Fruit fly (Drosophila melanogaster) whole organism, embryonic: ENCODE data around the gene CG12659.
A peak's percentile ranks its signal among the peaks of the same experiment; 100 is the strongest.

Experiments used
- Atf3 ChIP-seq: fragments of 200-800 bp; sonication (Bioruptor generic); optimal IDR thresholded peaks from 3 replicates; lab custom pipeline; 2016; ENCODE audit warnings: missing biosample characterization, missing genetic modification characterization
- BEAF-32 ChIP-seq: fragments of 200-800 bp; sonication (Bioruptor generic); optimal IDR thresholded peaks from 3 replicates; lab custom pipeline; 2017; ENCODE audit warnings: missing biosample characterization, missing genetic modification characterization, mild to moderate bottlenecking, moderate library complexity, missing genetic modification reagents
- CG11456 ChIP-seq: fragments of 200-800 bp; sonication (Bioruptor generic); IDR thresholded peaks from 3 replicates; pipeline ENCODE4 v1.3.6; 2022; ENCODE audit warnings: missing biosample characterization, missing genetic modification characterization
- CG12659 ChIP-seq: fragments of 200-800 bp; sonication (Bioruptor generic); optimal IDR thresholded peaks from 3 replicates; lab custom pipeline; 2017; ENCODE audit warnings: mild to moderate bottlenecking, missing biosample characterization, missing genetic modification reagents, missing genetic modification characterization
- CG12769 ChIP-seq: fragments of 200-800 bp; sonication (Bioruptor generic); optimal IDR thresholded peaks from 2 replicates; lab custom pipeline; 2019; ENCODE audit warnings: missing biosample characterization, mild to moderate bottlenecking, missing genetic modification characterization, moderate library complexity
- CG12942 ChIP-seq: fragments of 200-800 bp; sonication (Bioruptor generic); optimal IDR thresholded peaks from 3 replicates; lab custom pipeline; 2016; ENCODE audit warnings: missing biosample characterization, missing genetic modification characterization
- CG14710 ChIP-seq: fragments of 200-800 bp; sonication (Bioruptor generic); optimal IDR thresholded peaks from 3 replicates; lab custom pipeline; 2019; ENCODE audit warnings: missing biosample characterization, mild to moderate bottlenecking, missing genetic modification characterization, moderate library complexity
- CG15011 ChIP-seq: fragments of 200-800 bp; sonication (Bioruptor generic); optimal IDR thresholded peaks from 3 replicates; lab custom pipeline; 2018; ENCODE audit warnings: missing biosample characterization, mild to moderate bottlenecking, missing genetic modification characterization
- CG16813 ChIP-seq: fragments of 200-800 bp; sonication (Bioruptor generic); IDR thresholded peaks from 3 replicates; pipeline ENCODE4 v1.3.6; 2022; ENCODE audit warnings: missing biosample characterization, missing genetic modification characterization; ENCODE audit not compliant: partially characterized antibody
- CG17829 ChIP-seq: fragments of 200-800 bp; optimal IDR thresholded peaks from 2 replicates; lab custom pipeline; 2019; ENCODE audit warnings: missing biosample characterization, mild to moderate bottlenecking, missing genetic modification characterization, moderate library complexity
- CG17912 ChIP-seq: fragments of 200-800 bp; sonication (Bioruptor generic); optimal IDR thresholded peaks from 2 replicates; lab custom pipeline; 2018; ENCODE audit warnings: missing biosample characterization, mild to moderate bottlenecking, missing genetic modification characterization
- CG18011 ChIP-seq: fragments of 200-800 bp; sonication (Bioruptor generic); optimal IDR thresholded peaks from 2 replicates; lab custom pipeline; 2017; ENCODE audit warnings: missing biosample characterization, missing genetic modification characterization, mild to moderate bottlenecking, moderate library complexity, missing genotype
- CG31388 ChIP-seq: fragments of 200-800 bp; sonication (Bioruptor generic); optimal IDR thresholded peaks from 2 replicates; lab custom pipeline; 2016; ENCODE audit warnings: missing biosample characterization, missing genetic modification characterization
- CG3281 ChIP-seq: fragments of 200-800 bp; sonication (Bioruptor generic); optimal IDR thresholded peaks from 3 replicates; lab custom pipeline; 2017; ENCODE audit warnings: missing biosample characterization, mild to moderate bottlenecking, missing genetic modification characterization
- CG3995 ChIP-seq: fragments of 200-800 bp; sonication (Bioruptor generic); optimal IDR thresholded peaks from 3 replicates; lab custom pipeline; 2016; ENCODE audit warnings: missing biosample characterization, missing genetic modification characterization
- CG4617 ChIP-seq: fragments of 200-800 bp; sonication (Bioruptor generic); optimal IDR thresholded peaks from 3 replicates; lab custom pipeline; 2016; ENCODE audit warnings: missing biosample characterization, missing genetic modification characterization, borderline replicate concordance
- CG6854 ChIP-seq: fragments of 200-800 bp; sonication (Bioruptor generic); optimal IDR thresholded peaks from 3 replicates; lab custom pipeline; 2017; ENCODE audit warnings: missing biosample characterization, mild to moderate bottlenecking, missing genetic modification characterization
- CG7963 ChIP-seq: fragments of 200-800 bp; sonication (Bioruptor generic); IDR thresholded peaks from 3 replicates; pipeline ENCODE4 v1.3.6; 2022; ENCODE audit warnings: missing biosample characterization, missing genetic modification characterization; ENCODE audit not compliant: partially characterized antibody
- CG8290 ChIP-seq, 3 experiments: fragments of 200-800 bp; sonication (Bioruptor generic); optimal IDR thresholded peaks; 2 replicates each; lab custom pipeline; 2016 to 2019; ENCODE audit warnings: missing biosample characterization in 3 of 3, missing genetic modification characterization in 3 of 3, mild to moderate bottlenecking in 2 of 3, moderate library complexity in 1 of 3
- CG9215 ChIP-seq: fragments of 200-800 bp; sonication (Bioruptor generic); IDR thresholded peaks from 2 replicates; pipeline ENCODE4 v1.3.6; 2022; ENCODE audit warnings: missing biosample characterization, missing genetic modification characterization
- CG9932 ChIP-seq: fragments of 200-800 bp; sonication (Bioruptor generic); IDR thresholded peaks from 2 replicates; pipeline ENCODE4 v1.3.6; 2022; ENCODE audit warnings: missing biosample characterization, missing genetic modification characterization
- Dad ChIP-seq: fragments of 200-800 bp; sonication (Bioruptor generic); optimal IDR thresholded peaks from 3 replicates; lab custom pipeline; 2016; ENCODE audit warnings: missing biosample characterization, missing genetic modification characterization
- Doc3 ChIP-seq: fragments of 200-800 bp; sonication (Bioruptor generic); IDR thresholded peaks from 3 replicates; pipeline ENCODE4 v1.3.6; 2022; ENCODE audit warnings: missing biosample characterization, missing genetic modification characterization; ENCODE audit not compliant: partially characterized antibody
- Dref ChIP-seq: fragments of 200-800 bp; sonication (Bioruptor generic); IDR thresholded peaks from 2 replicates; pipeline ENCODE4 v1.3.6; 2022; ENCODE audit warnings: missing biosample characterization, missing genetic modification characterization
- Drgx ChIP-seq: fragments of 200-800 bp; sonication (Bioruptor generic); IDR thresholded peaks from 2 replicates; pipeline ENCODE4 v1.3.6; 2022; ENCODE audit warnings: missing biosample characterization, missing genetic modification characterization
- Ets97D ChIP-seq: fragments of 200-800 bp; sonication (Bioruptor generic); optimal IDR thresholded peaks from 3 replicates; lab custom pipeline; 2016; ENCODE audit warnings: missing biosample characterization, missing genetic modification characterization
- H15 ChIP-seq: fragments of 200-800 bp; sonication (Bioruptor generic); IDR thresholded peaks from 3 replicates; pipeline ENCODE4 v1.3.6; 2022; ENCODE audit warnings: missing biosample characterization, missing genetic modification characterization
- Hsf ChIP-seq: fragments of 200-800 bp; sonication (Bioruptor generic); optimal IDR thresholded peaks from 3 replicates; lab custom pipeline; 2016; ENCODE audit warnings: missing biosample characterization, missing genetic modification characterization
- Meics ChIP-seq: fragments of 200-800 bp; sonication (Bioruptor generic); optimal IDR thresholded peaks from 2 replicates; lab custom pipeline; 2017; ENCODE audit warnings: missing biosample characterization, mild to moderate bottlenecking, missing genetic modification characterization
- Mrtf ChIP-seq: fragments of 200-800 bp; sonication (Bioruptor generic); IDR thresholded peaks from 3 replicates; pipeline ENCODE4 v1.3.6; 2022; ENCODE audit warnings: missing biosample characterization, missing genetic modification characterization
- NFAT ChIP-seq: fragments of 200-800 bp; sonication (Bioruptor generic); IDR thresholded peaks from 2 replicates; pipeline ENCODE4 v1.3.6; 2022; ENCODE audit warnings: missing biosample characterization, missing genetic modification characterization
- Oli ChIP-seq: fragments of 200-800 bp; sonication (Bioruptor generic); optimal IDR thresholded peaks from 2 replicates; lab custom pipeline; 2018; ENCODE audit warnings: missing biosample characterization, mild to moderate bottlenecking, missing genetic modification characterization, moderate library complexity
- Opbp ChIP-seq: fragments of 200-800 bp; sonication (Bioruptor generic); IDR thresholded peaks from 3 replicates; pipeline ENCODE4 v1.3.6; 2022; ENCODE audit warnings: missing biosample characterization, missing genetic modification characterization; ENCODE audit not compliant: partially characterized antibody
- Scr ChIP-seq: fragments of 200-800 bp; sonication (Bioruptor generic); IDR thresholded peaks from 2 replicates; pipeline ENCODE4 v1.3.6; 2022; ENCODE audit warnings: missing biosample characterization, missing genetic modification characterization; ENCODE audit not compliant: partially characterized antibody
- dimm ChIP-seq: fragments of 200-800 bp; sonication (Bioruptor generic); IDR thresholded peaks from 2 replicates; pipeline ENCODE4 v1.3.6; 2022; ENCODE audit warnings: missing biosample characterization, missing genetic modification characterization
- fd3F ChIP-seq: fragments of 200-800 bp; sonication (Bioruptor generic); optimal IDR thresholded peaks from 2 replicates; lab custom pipeline; 2018; ENCODE audit warnings: missing biosample characterization, mild to moderate bottlenecking, missing genetic modification characterization, moderate library complexity
- gfzf ChIP-seq: fragments of 200-800 bp; sonication (Bioruptor generic); optimal IDR thresholded peaks from 2 replicates; lab custom pipeline; 2016; ENCODE audit warnings: missing biosample characterization, mild to moderate bottlenecking, missing genetic modification characterization, moderate library complexity
- grn ChIP-seq: fragments of 200-800 bp; sonication (Bioruptor generic); optimal IDR thresholded peaks from 3 replicates; lab custom pipeline; 2017; ENCODE audit warnings: missing biosample characterization, missing genetic modification characterization
- hbn ChIP-seq: fragments of 200-800 bp; sonication (Bioruptor generic); IDR thresholded peaks from 2 replicates; pipeline ENCODE4 v1.3.6; 2022; ENCODE audit warnings: missing biosample characterization, missing genetic modification characterization; ENCODE audit not compliant: partially characterized antibody
- lbe ChIP-seq: fragments of 200-800 bp; sonication (Bioruptor generic); optimal IDR thresholded peaks from 2 replicates; lab custom pipeline; 2016; ENCODE audit warnings: missing biosample characterization, mild to moderate bottlenecking, missing genetic modification characterization
- oc ChIP-seq: fragments of 200-800 bp; sonication (Bioruptor generic); optimal IDR thresholded peaks from 2 replicates; lab custom pipeline; 2018; ENCODE audit warnings: missing biosample characterization, mild to moderate bottlenecking, missing genetic modification characterization, moderate library complexity
- phol ChIP-seq: fragments of 200-800 bp; sonication (Bioruptor generic); optimal IDR thresholded peaks from 3 replicates; lab custom pipeline; 2018; ENCODE audit warnings: missing biosample characterization, mild to moderate bottlenecking, missing genetic modification characterization, moderate library complexity
- pita ChIP-seq: fragments of 200-800 bp; sonication (Bioruptor generic); optimal IDR thresholded peaks from 2 replicates; lab custom pipeline; 2017; ENCODE audit warnings: missing biosample characterization, mild to moderate bottlenecking, missing genetic modification characterization
- sisA ChIP-seq: fragments of 200-800 bp; sonication (Bioruptor generic); IDR thresholded peaks from 2 replicates; pipeline ENCODE4 v1.3.6; 2022; ENCODE audit warnings: missing biosample characterization, missing genetic modification characterization
- sna ChIP-seq: fragments of 200-800 bp; sonication (Bioruptor generic); IDR thresholded peaks from 2 replicates; pipeline ENCODE4 v1.3.6; 2022; ENCODE audit warnings: missing biosample characterization, missing genetic modification characterization; ENCODE audit not compliant: partially characterized antibody
- sob ChIP-seq: fragments of 200-800 bp; sonication (Bioruptor generic); IDR thresholded peaks from 2 replicates; pipeline ENCODE4 v1.3.6; 2022; ENCODE audit warnings: missing biosample characterization, missing genetic modification characterization
- sr ChIP-seq: fragments of 200-800 bp; sonication (Bioruptor generic); IDR thresholded peaks from 3 replicates; pipeline ENCODE4 v1.3.6; 2022; ENCODE audit warnings: missing biosample characterization, missing genetic modification characterization
- ssp ChIP-seq: fragments of 200-800 bp; sonication (Bioruptor generic); IDR thresholded peaks from 2 replicates; pipeline ENCODE4 v1.3.6; 2022; ENCODE audit warnings: missing biosample characterization, missing genetic modification characterization
- zen2 ChIP-seq: fragments of 200-800 bp; sonication (Bioruptor generic); IDR thresholded peaks from 3 replicates; pipeline ENCODE4 v1.3.6; 2022; ENCODE audit warnings: missing biosample characterization, missing genetic modification characterization; ENCODE audit not compliant: partially characterized antibody

Gene CG12659

DNA sequence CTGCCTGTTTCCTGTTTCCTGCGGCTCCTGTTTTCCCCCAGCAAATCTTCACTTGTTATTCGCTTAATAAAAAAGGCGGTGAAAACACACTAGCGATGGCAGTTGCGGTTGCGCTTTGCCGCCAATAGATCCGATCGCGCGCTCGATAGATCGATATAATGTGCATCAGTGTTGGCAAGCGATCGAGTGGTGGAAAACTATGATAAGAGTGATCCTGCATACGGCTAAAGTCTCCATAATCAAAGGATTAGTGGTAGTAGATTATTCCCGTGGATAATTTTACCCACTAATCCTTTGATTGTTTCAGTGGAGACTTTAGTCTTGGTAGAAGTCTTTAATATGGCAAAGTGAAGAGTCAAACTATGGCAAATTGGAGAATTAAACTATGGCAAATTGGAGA, 14.7 kb upstream of the CG12659 start, which contains the start of gene Caf1-180 (continued):
- TF ChIP-seq Oli (tag; lab: Kevin White, UChicago) = no peak
- peak; percentile 87 for TF ChIP-seq CG16813 (GFP tag; lab: Robert Waterston, UW)
- peak; percentile 49; the same call in 1 of the 3 replicates for TF ChIP-seq CG11456 (GFP tag; lab: Robert Waterston, UW)
- no peak for TF ChIP-seq CG12769 (tag; lab: Kevin White, UChicago)
- TF ChIP-seq NFAT (GFP tag; lab: Robert Waterston, UW) = peak; percentile 56; the same call in 1 of the 2 replicates
- TF ChIP-seq zen2 (GFP tag; lab: Robert Waterston, UW) = peak; percentile 58; the same call in 1 of the 3 replicates
- TF ChIP-seq sna = peak; percentile 69
- TF ChIP-seq oc (tag; lab: Kevin White, UChicago) = peak; percentile 82
- no peak for TF ChIP-seq Dad (GFP tag; lab: Kevin White, UChicago)
- TF ChIP-seq Dref (GFP tag; lab: Robert Waterston, UW) = peak; percentile 89
- TF ChIP-seq Doc3 = peak; percentile 63
- TF ChIP-seq pita (GFP tag; lab: Kevin White, UChicago) = peak; percentile 88
- no peak for TF ChIP-seq CG6854 (GFP tag; lab: Kevin White, UChicago)
- TF ChIP-seq dimm (GFP tag; lab: Robert Waterston, UW) = no peak
- no peak for TF ChIP-seq CG3281
- no peak for TF ChIP-seq Hsf
- TF ChIP-seq phol (tag; lab: Kevin White, UChicago) = peak; percentile 43
- TF ChIP-seq CG31388 (GFP tag; lab: Kevin White, UChicago) = no peak
- TF ChIP-seq Ets97D (GFP tag; lab: Kevin White, UChicago) = peak; percentile 66
- peak; percentile 43 for TF ChIP-seq CG17912 (GFP tag; lab: Kevin White, UChicago)
- TF ChIP-seq CG12942 (GFP tag; lab: Kevin White, UChicago) = peak; percentile 20
- no peak for TF ChIP-seq CG18011 (GFP tag; lab: Kevin White, UChicago)
- TF ChIP-seq CG17829 (tag; lab: Kevin White, UChicago) = peak; percentile 40
- peak; percentile 88 for TF ChIP-seq Opbp (GFP tag; lab: Robert Waterston, UW)
- no peak for TF ChIP-seq Atf3 (GFP tag; lab: Kevin White, UChicago)
- TF ChIP-seq CG15011 (GFP tag; lab: Kevin White, UChicago) = no peak
- peak; percentile 35 for TF ChIP-seq CG12659 (GFP tag; lab: Kevin White, UChicago)
- peak; percentile 91 for TF ChIP-seq BEAF-32 (GFP tag; lab: Kevin White, UChicago)
- TF ChIP-seq sob = no peak
- no peak for TF ChIP-seq Meics
- peak; percentile 50 for TF ChIP-seq CG3995 (GFP tag; lab: Kevin White, UChicago)
- TF ChIP-seq sisA (GFP tag; lab: Robert Waterston, UW) = 0 out of 2 replicates have a peak, but pooled peaks have one; percentile 9
- TF ChIP-seq fd3F (GFP tag; lab: Kevin White, UChicago) = no peak
- 0 out of 2 replicates have a peak, but pooled peaks have one; percentile 11 for TF ChIP-seq ssp (GFP tag; lab: Robert Waterston, UW)
- TF ChIP-seq CG7963 (GFP tag; lab: Robert Waterston, UW) = peak; percentile 66; the same call in 1 of the 3 replicates
- no peak for TF ChIP-seq lbe (GFP tag; lab: Kevin White, UChicago)
- TF ChIP-seq grn (GFP tag; lab: Kevin White, UChicago) = peak; percentile 12
- peak; percentile 52 for TF ChIP-seq gfzf (GFP tag; lab: Kevin White, UChicago)
- peak; percentile 54 for TF ChIP-seq CG4617
- peak; percentile 6; the same call in 1 of the 2 replicates for TF ChIP-seq CG9215
- no peak for TF ChIP-seq H15
- peak; percentile 83 for TF ChIP-seq Scr
- TF ChIP-seq sr (GFP tag; lab: Robert Waterston, UW) = no peak
- peak; percentile 57 for TF ChIP-seq hbn
- no peak for TF ChIP-seq Drgx (GFP tag; lab: Robert Waterston, UW)
- TF ChIP-seq CG9932 (GFP tag; lab: Robert Waterston, UW) = peak; percentile 70
- TF ChIP-seq CG14710 (tag; lab: Kevin White, UChicago) = peak; percentile 60
- no peak for TF ChIP-seq Mrtf (GFP tag; lab: Robert Waterston, UW)
- peak; percentile 36 for TF ChIP-seq CG8290 (GFP tag; optimal IDR thresholded peaks at IDR 0.05; lab: Kevin White, UChicago)
- peak in 1 of 2 experiments; percentile 8 for TF ChIP-seq CG8290 (tag; optimal IDR thresholded peaks at IDR 0.05; lab: Kevin White, UChicago)
